Fruit fly (Drosophila melanogaster) whole organism, embryonic: ENCODE measurements around the gene CG13605.

Experiments
- Abd-B ChIP-seq: fragments of 200-800 bp; sonication (Bioruptor generic); optimal IDR thresholded peaks from 2 replicates; lab custom pipeline; 2018; ENCODE audit warnings: missing biosample characterization, mild to moderate bottlenecking, missing genetic modification characterization, moderate library complexity
- Antp ChIP-seq: fragments of 200-800 bp; sonication (Bioruptor generic); optimal IDR thresholded peaks from 3 replicates; lab custom pipeline; 2016; ENCODE audit warnings: missing biosample characterization, missing genetic modification characterization
- B-H1 ChIP-seq: fragments of 200-800 bp; sonication (Bioruptor generic); IDR thresholded peaks from 3 replicates; pipeline ENCODE4 v1.3.6; 2022; ENCODE audit warnings: missing biosample characterization, missing genetic modification characterization
- C15 ChIP-seq: fragments of 200-800 bp; sonication (Bioruptor generic); IDR thresholded peaks from 3 replicates; pipeline ENCODE4 v1.3.6; 2022; ENCODE audit warnings: missing biosample characterization, missing genetic modification characterization
- CG1233 ChIP-seq: fragments of 200-800 bp; sonication (Bioruptor generic); optimal IDR thresholded peaks from 4 replicates; lab custom pipeline; 2018; ENCODE audit warnings: missing biosample characterization, mild to moderate bottlenecking, missing genetic modification characterization
- CG13894 ChIP-seq: fragments of 200-800 bp; sonication (Bioruptor generic); optimal IDR thresholded peaks from 3 replicates; lab custom pipeline; 2018; ENCODE audit warnings: missing biosample characterization, mild to moderate bottlenecking, missing genetic modification characterization, moderate library complexity
- CG1647 ChIP-seq: fragments of 200-800 bp; sonication (Bioruptor generic); optimal IDR thresholded peaks from 3 replicates; lab custom pipeline; 2016; ENCODE audit warnings: missing biosample characterization, missing genetic modification characterization
- CG18764 ChIP-seq: fragments of 200-800 bp; sonication (Bioruptor generic); optimal IDR thresholded peaks from 3 replicates; lab custom pipeline; 2016; ENCODE audit warnings: missing biosample characterization, missing genetic modification characterization
- CG2889 ChIP-seq: fragments of 200-800 bp; sonication (Bioruptor generic); IDR thresholded peaks from 3 replicates; pipeline ENCODE4 v1.3.6; 2022; ENCODE audit warnings: missing biosample characterization, missing genetic modification characterization
- CG3281 ChIP-seq: fragments of 200-800 bp; sonication (Bioruptor generic); optimal IDR thresholded peaks from 3 replicates; lab custom pipeline; 2017; ENCODE audit warnings: missing biosample characterization, mild to moderate bottlenecking, missing genetic modification characterization
- CG33557 ChIP-seq: fragments of 200-800 bp; sonication (Bioruptor generic); optimal IDR thresholded peaks from 2 replicates; lab custom pipeline; 2019; ENCODE audit warnings: missing biosample characterization, mild to moderate bottlenecking, missing genetic modification characterization, moderate library complexity
- CG4282 ChIP-seq: fragments of 200-800 bp; sonication (Bioruptor generic); optimal IDR thresholded peaks from 2 replicates; lab custom pipeline; 2016; ENCODE audit warnings: missing biosample characterization, missing genetic modification characterization
- CG6272 ChIP-seq: fragments of 200-800 bp; sonication (Bioruptor generic); IDR thresholded peaks from 2 replicates; pipeline ENCODE4 v1.3.6; 2022; ENCODE audit warnings: missing biosample characterization, missing genetic modification characterization
- CG6791 ChIP-seq: fragments of 200-800 bp; sonication (Bioruptor generic); IDR thresholded peaks from 3 replicates; pipeline ENCODE4 v1.3.6; 2022; ENCODE audit warnings: missing biosample characterization, missing genetic modification characterization; ENCODE audit not compliant: partially characterized antibody
- CG7556 ChIP-seq: fragments of 200-800 bp; sonication (Bioruptor generic); optimal IDR thresholded peaks from 2 replicates; lab custom pipeline; 2017; ENCODE audit warnings: missing biosample characterization, mild to moderate bottlenecking, missing genetic modification characterization
- CG7786 ChIP-seq: fragments of 200-800 bp; sonication (Bioruptor generic); optimal IDR thresholded peaks from 2 replicates; lab custom pipeline; 2016; ENCODE audit warnings: missing biosample characterization, missing genetic modification characterization
- CG8478 ChIP-seq: fragments of >200 bp; optimal IDR thresholded peaks from 2 replicates; lab custom pipeline; 2018
- CG8765 ChIP-seq: fragments of 200-800 bp; sonication (Bioruptor generic); IDR thresholded peaks from 2 replicates; pipeline ENCODE4 v1.3.6; 2022; ENCODE audit warnings: missing biosample characterization, missing genetic modification characterization
- CG9215 ChIP-seq: fragments of 200-800 bp; sonication (Bioruptor generic); IDR thresholded peaks from 2 replicates; pipeline ENCODE4 v1.3.6; 2022; ENCODE audit warnings: missing biosample characterization, missing genetic modification characterization
- CG9876 ChIP-seq: fragments of 200-800 bp; sonication (Bioruptor generic); optimal IDR thresholded peaks from 2 replicates; lab custom pipeline; 2016; ENCODE audit warnings: missing biosample characterization, missing genetic modification characterization
- ERR ChIP-seq: fragments of 200-800 bp; sonication (Bioruptor generic); optimal IDR thresholded peaks from 2 replicates; lab custom pipeline; 2016; ENCODE audit warnings: missing biosample characterization, missing genetic modification characterization
- Ets97D ChIP-seq: fragments of 200-800 bp; sonication (Bioruptor generic); optimal IDR thresholded peaks from 3 replicates; lab custom pipeline; 2016; ENCODE audit warnings: missing biosample characterization, missing genetic modification characterization
- Hr78 ChIP-seq, 2 experiments: fragments of 200-800 bp in 1 of 2; fragments of >200 bp in 1 of 2; sonication (Bioruptor generic) in 1 of 2; optimal IDR thresholded peaks; 2 replicates each; lab custom pipeline; 2017 to 2019; ENCODE audit warnings: missing biosample characterization in 2 of 2, missing genetic modification characterization in 2 of 2, mild to moderate bottlenecking in 1 of 2, moderate library complexity in 1 of 2
- Jarid2 ChIP-seq: fragments of 200-800 bp; sonication (Bioruptor generic); optimal IDR thresholded peaks from 3 replicates; lab custom pipeline; 2017; ENCODE audit warnings: mild to moderate bottlenecking, missing biosample characterization, missing genetic modification reagents, missing genetic modification characterization
- Kr ChIP-seq: fragments of 200-800 bp; sonication (Bioruptor generic); optimal IDR thresholded peaks from 2 replicates; lab custom pipeline; 2017; ENCODE audit warnings: missing biosample characterization, mild to moderate bottlenecking, missing genetic modification characterization
- Lhr ChIP-seq: fragments of 200-800 bp; sonication (Bioruptor generic); optimal IDR thresholded peaks from 3 replicates; lab custom pipeline; 2017; ENCODE audit warnings: mild to moderate bottlenecking, missing biosample characterization, missing genetic modification reagents, missing genetic modification characterization
- Nf-YB ChIP-seq: fragments of 200-800 bp; sonication (Bioruptor generic); optimal IDR thresholded peaks from 3 replicates; lab custom pipeline; 2019; ENCODE audit warnings: missing biosample characterization, mild to moderate bottlenecking, missing genetic modification characterization, moderate library complexity
- Opbp ChIP-seq: fragments of 200-800 bp; sonication (Bioruptor generic); IDR thresholded peaks from 3 replicates; pipeline ENCODE4 v1.3.6; 2022; ENCODE audit warnings: missing biosample characterization, missing genetic modification characterization; ENCODE audit not compliant: partially characterized antibody
- Optix ChIP-seq: fragments of 200-800 bp; sonication (Bioruptor generic); IDR thresholded peaks from 3 replicates; pipeline ENCODE4 v1.3.6; 2022; ENCODE audit warnings: missing biosample characterization, missing genetic modification characterization
- Ssrp ChIP-seq: fragments of 200-800 bp; sonication (Bioruptor generic); optimal IDR thresholded peaks from 2 replicates; lab custom pipeline; 2018; ENCODE audit warnings: missing biosample characterization, mild to moderate bottlenecking, missing genetic modification characterization, moderate library complexity
- Vsx1 ChIP-seq: fragments of 200-800 bp; sonication (Bioruptor generic); optimal IDR thresholded peaks from 2 replicates; lab custom pipeline; 2017; ENCODE audit warnings: missing biosample characterization, mild to moderate bottlenecking, missing genetic modification characterization, missing genetic modification reagents
- abd-A ChIP-seq: fragments of 200-800 bp; sonication (Bioruptor generic); optimal IDR thresholded peaks from 3 replicates; lab custom pipeline; 2019; ENCODE audit warnings: missing biosample characterization, mild to moderate bottlenecking, missing genetic modification characterization, moderate library complexity
- aop ChIP-seq: fragments of 200-800 bp; sonication (Bioruptor generic); IDR thresholded peaks from 2 replicates; pipeline ENCODE4 v1.3.6; 2022; ENCODE audit warnings: missing biosample characterization, missing genetic modification characterization
- az2 ChIP-seq: fragments of 200-800 bp; sonication (Bioruptor generic); optimal IDR thresholded peaks from 3 replicates; lab custom pipeline; 2016; ENCODE audit warnings: missing biosample characterization, missing genetic modification characterization
- cato ChIP-seq: fragments of 200-800 bp; sonication (Bioruptor generic); optimal IDR thresholded peaks from 2 replicates; lab custom pipeline; 2016; ENCODE audit warnings: missing biosample characterization, missing genetic modification characterization, borderline replicate concordance
- corto ChIP-seq: fragments of 200-800 bp; sonication (Bioruptor generic); optimal IDR thresholded peaks from 2 replicates; lab custom pipeline; 2016; ENCODE audit warnings: missing biosample characterization, mild to moderate bottlenecking, missing genetic modification characterization, moderate library complexity
- dysf ChIP-seq: fragments of 200-800 bp; sonication (Bioruptor generic); IDR thresholded peaks from 3 replicates; pipeline ENCODE4 v1.3.6; 2022; ENCODE audit warnings: missing biosample characterization, missing genetic modification characterization
- en ChIP-seq: fragments of 200-800 bp; sonication (Bioruptor generic); optimal IDR thresholded peaks from 2 replicates; lab custom pipeline; 2016; ENCODE audit warnings: missing biosample characterization, missing genetic modification characterization
- fu2 ChIP-seq: fragments of 200-800 bp; sonication (Bioruptor generic); optimal IDR thresholded peaks from 2 replicates; lab custom pipeline; 2016; ENCODE audit warnings: missing biosample characterization, missing genetic modification characterization
- grau ChIP-seq: fragments of 200-800 bp; optimal IDR thresholded peaks from 3 replicates; lab custom pipeline; 2019; ENCODE audit warnings: missing biosample characterization, mild to moderate bottlenecking, missing genetic modification characterization, moderate library complexity
- hb ChIP-seq: fragments of 200-800 bp; sonication (Bioruptor generic); IDR thresholded peaks from 3 replicates; pipeline ENCODE4 v1.3.6; 2022; ENCODE audit warnings: missing biosample characterization, missing genetic modification characterization; ENCODE audit not compliant: partially characterized antibody
- luna ChIP-seq: fragments of 200-800 bp; sonication (Bioruptor generic); optimal IDR thresholded peaks from 2 replicates; lab custom pipeline; 2016; ENCODE audit warnings: missing biosample characterization, missing genetic modification characterization
- nom ChIP-seq: fragments of 200-800 bp; sonication (Bioruptor generic); optimal IDR thresholded peaks from 2 replicates; lab custom pipeline; 2017; ENCODE audit warnings: missing biosample characterization, missing genetic modification characterization, mild to moderate bottlenecking, moderate library complexity, missing genetic modification reagents
- onecut ChIP-seq: fragments of 200-800 bp; sonication (Bioruptor generic); IDR thresholded peaks from 2 replicates; pipeline ENCODE4 v1.3.6; 2022; ENCODE audit warnings: missing biosample characterization, missing genetic modification characterization
- org-1 ChIP-seq: fragments of 200-800 bp; sonication (Bioruptor generic); optimal IDR thresholded peaks from 2 replicates; lab custom pipeline; 2017; ENCODE audit warnings: missing biosample characterization, missing genetic modification characterization
- pb ChIP-seq: fragments of 200-800 bp; sonication (Bioruptor generic); optimal IDR thresholded peaks from 3 replicates; lab custom pipeline; 2016; ENCODE audit warnings: missing biosample characterization, missing genetic modification characterization
- tx ChIP-seq: fragments of 200-800 bp; sonication (Bioruptor generic); optimal IDR thresholded peaks from 2 replicates; lab custom pipeline; 2016; ENCODE audit warnings: missing biosample characterization, missing genetic modification characterization
- unpg ChIP-seq: fragments of 200-800 bp; sonication (Bioruptor generic); optimal IDR thresholded peaks from 3 replicates; lab custom pipeline; 2018; ENCODE audit warnings: missing biosample characterization, mild to moderate bottlenecking, missing genetic modification characterization, moderate library complexity
- yki ChIP-seq: fragments of >200 bp; optimal IDR thresholded peaks from 3 replicates; lab custom pipeline; 2018
- z ChIP-seq: fragments of 200-800 bp; sonication (Bioruptor generic); IDR thresholded peaks from 3 replicates; pipeline ENCODE4 v1.3.6; 2022; ENCODE audit warnings: missing biosample characterization, missing genetic modification characterization
- zen2 ChIP-seq: fragments of 200-800 bp; sonication (Bioruptor generic); IDR thresholded peaks from 3 replicates; pipeline ENCODE4 v1.3.6; 2022; ENCODE audit warnings: missing biosample characterization, missing genetic modification characterization; ENCODE audit not compliant: partially characterized antibody

Gene CG13605

DNA sequence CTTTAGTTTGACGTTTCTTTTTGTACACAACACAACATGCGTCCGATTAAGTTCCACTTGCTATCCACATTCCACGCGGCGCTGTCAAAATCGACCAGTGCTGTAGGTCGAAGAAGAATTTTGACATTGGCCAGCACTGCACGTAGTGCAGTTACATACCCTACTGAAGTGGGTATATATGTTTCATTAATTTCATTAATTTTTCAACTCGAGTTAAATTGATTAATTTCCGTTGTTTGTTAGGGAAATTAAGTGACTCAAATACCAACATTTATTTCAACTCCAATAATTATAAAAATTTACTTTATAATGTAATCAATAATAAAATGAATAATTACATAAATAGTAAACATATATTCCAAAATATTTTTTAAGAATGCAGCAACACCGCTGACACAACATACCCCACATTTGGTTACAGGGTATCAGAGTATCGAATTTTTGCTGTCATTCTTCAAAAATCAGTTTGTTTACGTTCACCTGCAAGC, 3.2 kb downstream of the CG13605 start, which contains the start of the genes eIF4EHP and CG18428 (continued):
- TF ChIP-seq CG3281 (GFP tag; lab: Kevin White, UChicago) (peak; percentile 100), Kr (GFP tag; lab: Kevin White, UChicago) (peak; percentile 70), Jarid2 (peak; percentile 91), tx (GFP tag; lab: Kevin White, UChicago) (peak; percentile 69), CG9215 (GFP tag; lab: Robert Waterston, UW) (no peak), CG4282 (GFP tag; lab: Kevin White, UChicago) (no peak), C15 (peak; percentile 97; the same call in 1 of the 3 replicates), dysf (GFP tag; lab: Robert Waterston, UW) (no peak), zen2 (GFP tag; lab: Robert Waterston, UW) (no peak), Optix (peak; percentile 91), aop (GFP tag; lab: Robert Waterston, UW) (no peak; the same call in 1 of the 2 replicates), ERR (GFP tag; lab: Kevin White, UChicago) (peak; percentile 77), Vsx1 (GFP tag; lab: Kevin White, UChicago) (peak; percentile 94), Lhr (GFP tag; lab: Kevin White, UChicago) (peak; percentile 95), Abd-B (GFP tag; lab: Kevin White, UChicago) (peak; percentile 99), nom (peak; percentile 99), unpg (peak; percentile 99), CG13894 (peak; percentile 99), CG6272 (GFP tag; lab: Robert Waterston, UW) (peak; percentile 98), en (GFP tag; lab: Kevin White, UChicago) (peak; percentile 69), CG6791 (GFP tag; lab: Robert Waterston, UW) (no peak), Antp (GFP tag; lab: Kevin White, UChicago) (peak; percentile 83), CG7556 (peak; percentile 99), Ssrp (peak; percentile 100), corto (GFP tag; lab: Kevin White, UChicago) (peak; percentile 82), onecut (GFP tag; lab: Robert Waterston, UW) (peak; percentile 97), Ets97D (GFP tag; lab: Kevin White, UChicago) (peak; percentile 84), Opbp (no peak), CG2889 (GFP tag; lab: Robert Waterston, UW) (peak; percentile 98; the same call in 2 of the 3 replicates), luna (GFP tag; lab: Kevin White, UChicago) (peak; percentile 57), abd-A (peak; percentile 98), grau (tag; lab: Kevin White, UChicago) (peak; percentile 100), B-H1 (no peak; the same call in 2 of the 3 replicates), org-1 (GFP tag; lab: Kevin White, UChicago) (peak; percentile 96), pb (GFP tag; lab: Kevin White, UChicago) (peak; percentile 76), Nf-YB (peak; percentile 92), z (no peak), CG1233 (GFP tag; lab: Kevin White, UChicago) (peak; percentile 99), az2 (peak; percentile 98), Hr78 (GFP tag; optimal IDR thresholded peaks at IDR 0.05; lab: Kevin White, UChicago) (peak in 1 of 2 experiments; percentile 96), CG9876 (GFP tag; lab: Kevin White, UChicago) (peak; percentile 73), CG33557 (GFP tag; lab: Kevin White, UChicago) (peak; percentile 100), cato (GFP tag; lab: Kevin White, UChicago) (peak; percentile 98), CG8765 (GFP tag; lab: Robert Waterston, UW) (0 out of 2 replicates have a peak, but pooled peaks have one; percentile 98), CG1647 (GFP tag; lab: Kevin White, UChicago) (peak; percentile 87), fu2 (GFP tag; lab: Kevin White, UChicago) (peak; percentile 75), CG7786 (GFP tag; lab: Kevin White, UChicago) (peak; percentile 89), CG8478 (lab: Kevin White, UChicago) (no peak), hb (GFP tag; lab: Robert Waterston, UW) (no peak), yki (lab: Kevin White, UChicago) (no peak), CG18764 (peak; percentile 97)
